Worm (Caenorhabditis elegans): ENCODE data around the gene subs-4.

Gene subs-4

ce11 chrIII:11372199-11372938 lies 9.7 kb upstream of the subs-4 start:
- TF ChIP-seq M03D4.4 (tag; optimal IDR thresholded peaks at IDR 0.05) (no peak), lsy-2 (tag; optimal IDR thresholded peaks at IDR 0.05) (no peak)

- TF ChIP-seq flh-1 (GFP tag; optimal IDR thresholded peaks at IDR 0.05), result no peak
- no peak for TF ChIP-seq elt-1 (tag; optimal IDR thresholded peaks at IDR 0.05; ENCODE audit: borderline replicate concordance, insufficient read depth)
- TF ChIP-seq sptf-1 (tag; optimal IDR thresholded peaks at IDR 0.05), result no peak
- TF ChIP-seq ces-1 (GFP tag; optimal IDR thresholded peaks at IDR 0.05), result no peak
- TF ChIP-seq snpc-4 (tag; optimal IDR thresholded peaks at IDR 0.05), result no peak
- no peak for TF ChIP-seq ceh-39 (tag; optimal IDR thresholded peaks at IDR 0.05)
- TF ChIP-seq cnd-1 (tag; optimal IDR thresholded peaks at IDR 0.05), result no peak
Measured at ce11 chrIII:11377880-11378279, 4.1 kb upstream of the subs-4 start, which contains the start of gene dpy-18. Gene dpy-18 (minus strand): TSS chrIII:11377980.

ce11 chrIII:11378450-11378849 lies 3.6 kb upstream of the subs-4 start:
- TF ChIP-seq ceh-39 (tag; optimal IDR thresholded peaks at IDR 0.05) (no peak), mab-5 (tag; optimal IDR thresholded peaks at IDR 0.05) (no peak), blmp-1 (tag; optimal IDR thresholded peaks at IDR 0.05) (no peak), sem-2 (GFP tag; optimal IDR thresholded peaks at IDR 0.05) (no peak), nhr-237 (tag; optimal IDR thresholded peaks at IDR 0.05) (no peak), tbx-8 (GFP tag; optimal IDR thresholded peaks at IDR 0.05) (no peak), drap-1 (GFP tag; optimal IDR thresholded peaks at IDR 0.05) (no peak), mep-1 (tag; optimal IDR thresholded peaks at IDR 0.05) (no peak), ham-2 (GFP tag; optimal IDR thresholded peaks at IDR 0.05) (no peak), zip-8 (tag; optimal IDR thresholded peaks at IDR 0.05) (no peak), elt-1 (tag; optimal IDR thresholded peaks at IDR 0.05; ENCODE audit: borderline replicate concordance, insufficient read depth) (no peak), sptf-1 (tag; optimal IDR thresholded peaks at IDR 0.05) (no peak), nhr-12 (tag; optimal IDR thresholded peaks at IDR 0.05) (no peak), unc-39 (tag; optimal IDR thresholded peaks at IDR 0.05) (no peak), mls-2 (tag; optimal IDR thresholded peaks at IDR 0.05) (no peak), snpc-4 (tag; optimal IDR thresholded peaks at IDR 0.05) (no peak), lin-13 (tag; optimal IDR thresholded peaks at IDR 0.05) (no peak), elt-3 (tag; optimal IDR thresholded peaks at IDR 0.05) (no peak)

DNA sequence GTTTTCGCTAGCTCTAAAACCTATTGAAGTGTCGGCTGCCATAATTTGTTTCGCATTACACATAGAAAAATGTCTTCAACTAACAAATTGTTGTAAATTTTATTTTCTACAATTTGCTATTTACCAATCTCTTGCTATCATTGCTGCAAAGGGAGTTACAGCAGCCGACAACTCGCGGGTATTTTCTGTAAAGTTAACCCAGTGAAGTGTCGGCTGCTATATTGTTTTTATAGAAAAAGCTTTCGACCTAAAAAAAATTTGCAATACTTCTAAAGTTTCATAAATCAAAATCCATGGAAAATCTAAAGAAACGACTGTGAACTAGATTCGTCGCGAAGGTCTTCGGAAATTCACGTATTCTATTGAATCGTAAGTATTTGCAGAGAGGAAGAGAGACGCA lies 3.1 kb upstream of the subs-4 start:
- TF ChIP-seq ztf-11 (tag; optimal IDR thresholded peaks at IDR 0.05) (no peak), nhr-12 (tag; optimal IDR thresholded peaks at IDR 0.05) (no peak), tbx-8 (GFP tag; optimal IDR thresholded peaks at IDR 0.05) (no peak), cnd-1 (tag; optimal IDR thresholded peaks at IDR 0.05) (no peak), sem-2 (GFP tag; optimal IDR thresholded peaks at IDR 0.05) (no peak), ceh-43 (GFP tag; optimal IDR thresholded peaks at IDR 0.05) (no peak), drap-1 (GFP tag; optimal IDR thresholded peaks at IDR 0.05) (no peak), ceh-39 (tag; optimal IDR thresholded peaks at IDR 0.05) (no peak), nhr-28 (tag; optimal IDR thresholded peaks at IDR 0.05) (no peak), unc-62 (GFP tag; optimal IDR thresholded peaks at IDR 0.05) (no peak), pha-4 (tag; optimal IDR thresholded peaks at IDR 0.05) (no peak), mep-1 (tag; optimal IDR thresholded peaks at IDR 0.05) (no peak), ceh-83 (GFP tag; optimal IDR thresholded peaks at IDR 0.05) (no peak), mab-5 (tag; optimal IDR thresholded peaks at IDR 0.05) (no peak), unc-39 (tag; optimal IDR thresholded peaks at IDR 0.05) (no peak), elt-3 (tag; optimal IDR thresholded peaks at IDR 0.05) (no peak), nhr-237 (tag; optimal IDR thresholded peaks at IDR 0.05) (no peak)

ce11 chrIII:11380555-11380954 lies 1.5 kb upstream of the subs-4 start:
- peak; percentile 22 for TF ChIP-seq M03D4.4 (tag; optimal IDR thresholded peaks at IDR 0.05)
- peak; percentile 91 for TF ChIP-seq hlh-1 (tag; optimal IDR thresholded peaks at IDR 0.05)
- TF ChIP-seq drap-1 (GFP tag; optimal IDR thresholded peaks at IDR 0.05), result no peak

ce11 chrIII:11389384-11389783 lies 7.4 kb downstream of the subs-4 start:
- TF ChIP-seq nhr-2 (tag; optimal IDR thresholded peaks at IDR 0.05), result no peak
- no peak for TF ChIP-seq hlh-1 (tag; optimal IDR thresholded peaks at IDR 0.05)
- no peak for TF ChIP-seq flh-1 (GFP tag; optimal IDR thresholded peaks at IDR 0.05)
- TF ChIP-seq elt-1 (tag; optimal IDR thresholded peaks at IDR 0.05; ENCODE audit: borderline replicate concordance, insufficient read depth), result no peak
- no peak for TF ChIP-seq mep-1 (tag; optimal IDR thresholded peaks at IDR 0.05)
- no peak for TF ChIP-seq unc-120 (tag; optimal IDR thresholded peaks at IDR 0.05; ENCODE audit: poor library complexity, severe bottlenecking)
- no peak for TF ChIP-seq sptf-1 (tag; optimal IDR thresholded peaks at IDR 0.05)
- TF ChIP-seq mls-2 (tag; optimal IDR thresholded peaks at IDR 0.05), result no peak
- TF ChIP-seq ces-1 (GFP tag; optimal IDR thresholded peaks at IDR 0.05), result no peak
- no peak for TF ChIP-seq mab-5 (tag; optimal IDR thresholded peaks at IDR 0.05)
- TF ChIP-seq tbx-8 (GFP tag; optimal IDR thresholded peaks at IDR 0.05), result no peak
- TF ChIP-seq unc-39 (tag; optimal IDR thresholded peaks at IDR 0.05), result no peak
- no peak for TF ChIP-seq drap-1 (GFP tag; optimal IDR thresholded peaks at IDR 0.05)
- TF ChIP-seq ceh-39 (tag; optimal IDR thresholded peaks at IDR 0.05), result no peak
- no peak for TF ChIP-seq M03D4.4 (tag; optimal IDR thresholded peaks at IDR 0.05)
- TF ChIP-seq ceh-83 (GFP tag; optimal IDR thresholded peaks at IDR 0.05), result no peak
- TF ChIP-seq bed-3 (GFP tag; optimal IDR thresholded peaks at IDR 0.05), result no peak
- no peak for TF ChIP-seq nhr-28 (tag; optimal IDR thresholded peaks at IDR 0.05)

Measured in whole organism, mixed stage, embryonic.